Fruit fly (Drosophila melanogaster): Measurements from ENCODE around the gene CG42359.

CG42359 gene

dm6 chr3R:19164873-19165456, 2.9 kb upstream of the CG42359 start (continued):
- TF ChIP-seq CG7987 (GFP tag; optimal IDR thresholded peaks at IDR 0.05) (no peak), bsh (GFP tag; optimal IDR thresholded peaks at IDR 0.05) (peak in 1 of 2 experiments; percentile 27), H2.0 (GFP tag; IDR thresholded peaks at IDR 0.05) (peak; percentile 26; the same call in 1 of the 2 replicates), Antp (GFP tag; optimal IDR thresholded peaks at IDR 0.05) (no peak), Awh (GFP tag; IDR thresholded peaks at IDR 0.05) (peak; percentile 10; the same call in 1 of the 2 replicates), ase (GFP tag; IDR thresholded peaks at IDR 0.05) (no peak), slbo (GFP tag; IDR thresholded peaks at IDR 0.05) (peak; percentile 31; the same call in 1 of the 2 replicates), CG11696 (GFP tag; IDR thresholded peaks at IDR 0.05) (no peak), CG34422 (GFP tag; IDR thresholded peaks at IDR 0.05) (peak; percentile 22; the same call in 1 of the 3 replicates), CoRest (tag; optimal IDR thresholded peaks at IDR 0.05) (peak; percentile 59), CG9727 (GFP tag; optimal IDR thresholded peaks at IDR 0.05) (peak; percentile 46), Xrp1 (GFP tag; IDR thresholded peaks at IDR 0.05) (peak; percentile 38; the same call in 1 of the 2 replicates), CG11504 (tag; optimal IDR thresholded peaks at IDR 0.05) (peak; percentile 69), CG1233 (GFP tag; optimal IDR thresholded peaks at IDR 0.05) (peak; percentile 47), da (GFP tag; optimal IDR thresholded peaks at IDR 0.05) (no peak), jing (GFP tag; optimal IDR thresholded peaks at IDR 0.05) (no peak), sens (GFP tag) (peak; percentile 91), wor (GFP tag; IDR thresholded peaks at IDR 0.05) (no peak), sens-2 (GFP tag; IDR thresholded peaks at IDR 0.05) (no peak), CG1792 (GFP tag; optimal IDR thresholded peaks at IDR 0.05) (no peak), CG12744 (GFP tag; optimal IDR thresholded peaks at IDR 0.05) (peak; percentile 47), bcd (GFP tag; optimal IDR thresholded peaks at IDR 0.05) (peak; percentile 36), her (GFP tag; optimal IDR thresholded peaks at IDR 0.05) (no peak), phol (tag; optimal IDR thresholded peaks at IDR 0.05) (peak; percentile 56), CG2116 (GFP tag; optimal IDR thresholded peaks at IDR 0.05) (peak; percentile 2), ham (GFP tag; IDR thresholded peaks at IDR 0.05) (no peak), Blimp-1 (GFP tag; optimal IDR thresholded peaks at IDR 0.05) (peak; percentile 48), aop (GFP tag; IDR thresholded peaks at IDR 0.05) (no peak), dimm (GFP tag; IDR thresholded peaks at IDR 0.05) (no peak), luna (GFP tag; optimal IDR thresholded peaks at IDR 0.05) (no peak), CG11560 (tag; IDR thresholded peaks at IDR 0.05) (no peak), Asciz (GFP tag; optimal IDR thresholded peaks at IDR 0.05) (peak; percentile 2), cg (GFP tag; optimal IDR thresholded peaks at IDR 0.05) (no peak), pros (GFP tag; optimal IDR thresholded peaks at IDR 0.05) (no peak), CG2678 (tag; optimal IDR thresholded peaks at IDR 0.05) (peak; percentile 62), dmrt11E (tag; optimal IDR thresholded peaks at IDR 0.05) (peak; percentile 45), CG14965 (GFP tag; optimal IDR thresholded peaks at IDR 0.05; ENCODE audit: borderline replicate concordance) (no peak), jumu (GFP tag; optimal IDR thresholded peaks at IDR 0.05) (peak; percentile 7), Hmr (GFP tag; optimal IDR thresholded peaks at IDR 0.05) (peak; percentile 0), fd64A (GFP tag; optimal IDR thresholded peaks at IDR 0.05) (peak; percentile 27), CG3995 (GFP tag; optimal IDR thresholded peaks at IDR 0.05) (no peak), NC2β (GFP tag; optimal IDR thresholded peaks at IDR 0.05) (peak; percentile 37), CG31388 (GFP tag; optimal IDR thresholded peaks at IDR 0.05) (no peak), scrt (GFP tag; optimal IDR thresholded peaks at IDR 0.05) (no peak), Mad (GFP tag; optimal IDR thresholded peaks at IDR 0.05) (peak; percentile 58), Trl (optimal IDR thresholded peaks at IDR 0.05) (no peak), Trl (GFP tag; optimal IDR thresholded peaks at IDR 0.05) (no peak), CG2199 (GFP tag; IDR thresholded peaks at IDR 0.05) (no peak), BEAF-32 (GFP tag; optimal IDR thresholded peaks at IDR 0.05) (no peak), CG31365 (tag; optimal IDR thresholded peaks at IDR 0.05) (no peak), CG12236 (GFP tag; optimal IDR thresholded peaks at IDR 0.05) (no peak)
